Worm (Caenorhabditis elegans) whole organism, L4/young adult: ENCODE data around the gene Y32B12C.1.

ENCODE experiments used
- W03F9.2 ChIP-seq: fragments of 150-350 bp; optimal IDR thresholded peaks from 2 replicates; lab custom pipeline; 2014; ENCODE audit warnings: missing biosample characterization, missing genetic modification characterization
- dao-5 ChIP-seq: sonication (generic microtip); optimal IDR thresholded peaks from 2 replicates; lab custom pipeline; 2016; ENCODE audit warnings: missing genotype, missing genetic modification characterization, moderate library complexity, missing compliant biosample characterization
- him-1 ChIP-seq: sonication (generic microtip); optimal IDR thresholded peaks from 2 replicates; lab custom pipeline; 2016; ENCODE audit warnings: missing genotype, missing genetic modification reagents, missing genetic modification characterization, missing compliant biosample characterization

DNA sequence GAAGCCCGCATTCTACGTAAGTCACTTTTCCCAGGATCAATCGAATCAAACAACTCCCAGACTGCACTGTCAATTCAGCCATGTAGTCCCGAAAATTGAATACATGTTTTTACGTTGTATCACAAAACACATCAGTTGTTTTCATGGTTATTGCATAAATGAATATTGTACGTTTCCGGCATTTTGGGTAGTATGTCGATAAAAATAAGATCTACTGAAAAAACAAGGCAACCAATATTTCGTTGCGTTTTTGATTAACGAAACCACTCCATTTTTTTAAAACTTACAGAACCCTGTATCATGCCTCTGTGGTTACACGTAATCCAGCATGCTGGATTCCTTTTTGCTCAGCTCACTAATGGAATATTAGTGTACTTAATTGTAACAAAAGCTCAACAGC, 33.2 kb upstream of the Y32B12C.1 start, which contains the start of gene str-149:
- TF ChIP-seq W03F9.2 (no peak), him-1 (tag; lab: Kevin White, UChicago) (no peak), dao-5 (tag; lab: Kevin White, UChicago) (no peak)
